Worm (Caenorhabditis elegans): Measurements from ENCODE around the gene F36D4.4.
A peak's percentile ranks its signal among the peaks of the same experiment; 100 is the strongest.

The F36D4.4 gene

DNA sequence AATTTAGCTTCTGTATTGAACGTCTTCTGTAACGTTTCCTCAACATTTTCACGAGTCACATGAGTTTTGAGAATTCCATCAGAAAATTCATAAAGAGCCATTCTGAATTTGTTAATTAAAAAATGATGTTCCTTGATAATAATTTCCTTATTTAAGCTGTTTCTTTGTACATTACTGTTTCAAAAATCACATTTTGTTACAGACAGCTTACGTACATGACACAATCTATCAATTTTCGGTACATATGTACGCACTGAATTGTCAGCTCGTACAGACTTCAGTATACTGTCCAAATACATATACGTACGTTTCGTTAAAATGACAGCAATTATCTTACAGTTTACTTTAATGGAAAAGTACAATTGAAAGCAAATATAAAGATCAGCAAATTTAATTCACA, 38.0 kb downstream of the F36D4.4 start, which contains the start of gene E02C12.19:
E02C12.19 (minus strand) TSS at position 101 of the 400 bp plus-strand sequence.
- no peak for TF ChIP-seq nfya-1 (tag; optimal IDR thresholded peaks at IDR 0.05)
- TF ChIP-seq mec-3 (tag; optimal IDR thresholded peaks at IDR 0.05; ENCODE audit: borderline replicate concordance): no peak
- TF ChIP-seq hlh-30 (tag; optimal IDR thresholded peaks at IDR 0.05; ENCODE audit: insufficient read depth): no peak
- no peak for TF ChIP-seq odd-2 (tag; optimal IDR thresholded peaks at IDR 0.05)
- TF ChIP-seq K02D7.2 (tag; optimal IDR thresholded peaks at IDR 0.05): no peak
- no peak for TF ChIP-seq elt-4 (tag; optimal IDR thresholded peaks at IDR 0.05)
- TF ChIP-seq dve-1 (tag; optimal IDR thresholded peaks at IDR 0.05): no peak
- TF ChIP-seq ceh-45 (GFP tag; IDR thresholded peaks at IDR 0.05): no peak
- TF ChIP-seq nhr-11 (tag; optimal IDR thresholded peaks at IDR 0.05): no peak

DNA sequence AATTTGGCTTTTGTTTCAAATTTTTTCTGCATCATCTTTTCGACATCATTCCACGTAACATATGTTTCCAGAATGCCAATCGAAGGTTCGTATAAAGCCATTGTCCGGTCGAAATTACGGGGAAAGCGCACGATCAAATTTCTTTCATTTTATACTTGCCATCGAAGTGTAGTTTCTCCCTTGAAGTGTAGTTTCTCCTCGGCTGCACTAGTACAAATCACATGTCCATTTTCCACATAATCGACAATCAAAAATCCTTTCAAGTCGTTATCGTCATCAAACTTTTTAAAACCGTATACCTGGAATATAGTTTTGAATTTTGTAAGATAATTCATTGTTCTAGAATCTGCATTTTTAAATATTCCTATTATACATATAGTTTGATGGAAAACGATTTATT, 39.0 kb downstream of the F36D4.4 start, which contains the start of gene E02C12.9:
E02C12.9 (minus strand) TSS at position 101 of the 400 bp plus-strand sequence.
- TF ChIP-seq Y22D7AL.16 (tag; optimal IDR thresholded peaks at IDR 0.05) (no peak), ceh-34 (tag; optimal IDR thresholded peaks at IDR 0.05) (no peak), pros-1 (tag; optimal IDR thresholded peaks at IDR 0.05) (no peak), fkh-6 (tag; optimal IDR thresholded peaks at IDR 0.05) (no peak), ceh-6 (GFP tag; optimal IDR thresholded peaks at IDR 0.05) (no peak), ceh-30 (tag; optimal IDR thresholded peaks at IDR 0.05) (no peak), dve-1 (tag; optimal IDR thresholded peaks at IDR 0.05) (no peak), unc-55 (GFP tag; optimal IDR thresholded peaks at IDR 0.05) (no peak), ceh-9 (tag; optimal IDR thresholded peaks at IDR 0.05) (no peak), pqm-1 (tag; optimal IDR thresholded peaks at IDR 0.05) (no peak), pha-2 (tag; optimal IDR thresholded peaks at IDR 0.05) (no peak), hlh-6 (tag; optimal IDR thresholded peaks at IDR 0.05) (no peak), ceh-18 (tag; optimal IDR thresholded peaks at IDR 0.05) (no peak), pag-3 (tag; optimal IDR thresholded peaks at IDR 0.05; ENCODE audit: borderline replicate concordance) (no peak), K02D7.2 (tag; optimal IDR thresholded peaks at IDR 0.05) (no peak), madf-2 (tag; optimal IDR thresholded peaks at IDR 0.05) (no peak), unc-3 (GFP tag; conservative IDR thresholded peaks at IDR 0.05) (no peak), unc-3 (tag; optimal IDR thresholded peaks at IDR 0.05) (no peak), F13H6.1 (tag; optimal IDR thresholded peaks at IDR 0.05) (no peak), sox-4 (tag; optimal IDR thresholded peaks at IDR 0.05) (no peak), syd-9 (tag; optimal IDR thresholded peaks at IDR 0.05) (no peak)

DNA sequence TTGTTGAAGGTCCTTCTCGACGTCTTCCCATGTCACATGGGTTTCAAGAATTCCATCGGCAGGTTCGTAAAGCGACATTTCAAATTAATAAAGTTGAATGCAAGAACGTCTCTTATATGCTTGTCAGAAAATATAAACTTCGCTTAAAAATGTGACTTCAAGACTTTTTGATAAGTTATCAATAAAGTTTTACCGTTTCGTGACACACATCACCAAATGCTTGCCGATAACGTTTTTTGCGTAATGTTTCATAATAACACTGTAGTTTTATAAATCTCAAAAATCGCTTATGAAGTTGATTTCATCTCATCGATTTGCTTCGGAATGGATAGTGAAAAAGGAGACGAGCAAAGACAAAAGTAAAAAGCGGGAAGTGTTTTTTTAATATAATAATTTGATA, 40.9 kb downstream of the F36D4.4 start, which contains the start of gene E02C12.8:
E02C12.8 (minus strand) TSS at position 141 of the 400 bp plus-strand sequence.
- peak; percentile 35 for TF ChIP-seq elt-2 (tag; optimal IDR thresholded peaks at IDR 0.05)
- no peak for TF ChIP-seq unc-86 (tag; optimal IDR thresholded peaks at IDR 0.05)
- no peak for TF ChIP-seq unc-55 (GFP tag; optimal IDR thresholded peaks at IDR 0.05)

DNA sequence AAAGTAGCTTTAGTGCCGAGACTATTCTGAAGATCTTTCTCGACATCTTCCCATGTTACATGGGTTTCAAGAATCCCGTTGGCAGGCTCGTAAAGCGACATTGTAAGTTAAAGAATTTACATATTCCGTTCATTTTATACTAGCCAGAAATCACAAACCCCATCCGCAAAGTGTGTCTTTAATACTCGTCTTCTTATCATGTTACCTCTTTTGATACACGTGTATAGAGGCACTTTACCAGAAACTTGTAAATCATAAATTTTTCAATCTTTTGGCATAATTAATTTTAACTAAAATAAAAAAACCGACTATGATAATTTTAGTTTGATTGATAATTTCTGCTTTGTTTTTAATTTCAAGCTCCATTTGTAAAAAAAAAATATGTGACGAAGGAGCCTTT, 43.4 kb downstream of the F36D4.4 start, which contains the start of gene E02C12.6:
E02C12.6 (minus strand) TSS at position 101 of the 400 bp plus-strand sequence.
- TF ChIP-seq fkh-6 (tag; optimal IDR thresholded peaks at IDR 0.05): no peak
- TF ChIP-seq fax-1 (tag; optimal IDR thresholded peaks at IDR 0.05): no peak
- no peak for TF ChIP-seq tbx-7 (tag; optimal IDR thresholded peaks at IDR 0.05)
- no peak for TF ChIP-seq pqm-1 (tag; optimal IDR thresholded peaks at IDR 0.05)
- no peak for TF ChIP-seq unc-3 (GFP tag; conservative IDR thresholded peaks at IDR 0.05)
- TF ChIP-seq unc-3 (tag; optimal IDR thresholded peaks at IDR 0.05): no peak
- no peak for TF ChIP-seq npax-4 (tag; optimal IDR thresholded peaks at IDR 0.05)
- no peak for TF ChIP-seq ttx-3 (tag; optimal IDR thresholded peaks at IDR 0.05)
- no peak for TF ChIP-seq ceh-19 (GFP tag; optimal IDR thresholded peaks at IDR 0.05)
- TF ChIP-seq ets-4 (tag; optimal IDR thresholded peaks at IDR 0.05): no peak
- TF ChIP-seq fkh-10 (GFP tag; optimal IDR thresholded peaks at IDR 0.05): no peak
- no peak for TF ChIP-seq Y22D7AL.16 (tag; optimal IDR thresholded peaks at IDR 0.05)
- TF ChIP-seq ceh-18 (tag; optimal IDR thresholded peaks at IDR 0.05): no peak

Measured in whole organism, late embryonic.